Worm (Caenorhabditis elegans): ENCODE measurements around the gene C27A7.6.

DNA sequence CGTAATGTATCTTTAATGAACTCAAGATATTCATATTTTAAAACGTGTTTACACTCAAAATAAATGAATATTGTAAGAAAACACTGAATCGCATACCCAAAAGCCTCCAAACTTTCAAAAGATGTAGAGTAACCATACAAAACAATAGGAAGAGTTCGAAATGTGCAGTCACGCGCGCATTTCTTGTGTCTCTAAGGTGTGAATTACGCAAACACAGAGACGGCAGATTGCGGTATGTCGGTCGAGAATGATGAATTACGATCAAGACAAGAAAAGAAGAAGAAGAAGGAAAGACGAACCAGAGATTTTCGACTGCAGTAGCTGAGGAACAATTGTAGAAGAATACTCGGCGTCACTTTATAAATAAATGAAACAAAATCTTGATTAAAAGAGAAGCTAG, 19.1 kb downstream of the C27A7.6 start, which contains the start of gene lhpp-1:
- TF ChIP-seq aly-1 (tag; optimal IDR thresholded peaks at IDR 0.05) (no peak), ama-1 (optimal IDR thresholded peaks at IDR 0.05) (no peak), tbx-37 (GFP tag; conservative IDR thresholded peaks at IDR 0.05) (no peak), sea-1 (GFP tag; conservative IDR thresholded peaks at IDR 0.05) (no peak), hmg-4 (GFP tag; optimal IDR thresholded peaks at IDR 0.05) (no peak), flt-1 (GFP tag; IDR thresholded peaks at IDR 0.05) (no peak), tra-4 (tag; optimal IDR thresholded peaks at IDR 0.05) (no peak)
